Worm (Caenorhabditis elegans) whole organism, L2 larva: ENCODE measurements around the gene cutl-16.

Experiments
- ZK546.5 ChIP-seq: sonication (generic microtip); optimal IDR thresholded peaks from 2 replicates; lab custom pipeline; 2017; ENCODE audit warnings: missing biosample characterization, missing genetic modification characterization
- nhr-10 ChIP-seq: sonication (generic microtip); optimal IDR thresholded peaks from 2 replicates; lab custom pipeline; 2017; ENCODE audit warnings: missing biosample characterization, missing genetic modification characterization
- nhr-237 ChIP-seq: fragments of 150-350 bp; optimal IDR thresholded peaks from 2 replicates; lab custom pipeline; 2014; ENCODE audit warnings: missing biosample characterization, missing genetic modification characterization
- nhr-25 ChIP-seq: fragments of 150-350 bp; sonication (generic microtip); optimal IDR thresholded peaks from 3 replicates; lab custom pipeline; 2014; ENCODE audit warnings: missing biosample characterization, missing genetic modification characterization

- TF ChIP-seq nhr-237 (tag; lab: Kevin White, UChicago) (no peak), ZK546.5 (no peak), nhr-25 (tag; lab: Kevin White, UChicago) (no peak), nhr-10 (tag; lab: Kevin White, UChicago) (no peak)
Measured at ce11 chrII:6443710-6444109, 2.5 kb downstream of the cutl-16 start, which contains the start of gene K06A1.2.
